Worm (Caenorhabditis elegans) whole organism, L1 larva: ENCODE results near the gene D1086.9.

ENCODE experiments used
- C04F5.9 ChIP-seq: sonication (generic microtip); optimal IDR thresholded peaks from 2 replicates; lab custom pipeline; 2016; ENCODE audit warnings: missing genetic modification characterization, missing compliant biosample characterization
- Y116A8C.19 ChIP-seq: sonication (generic microtip); optimal IDR thresholded peaks from 2 replicates; lab custom pipeline; 2016; ENCODE audit warnings: missing compliant biosample characterization, missing genetic modification characterization, borderline replicate concordance
- aha-1 ChIP-seq: fragments of 150-350 bp; optimal IDR thresholded peaks from 2 replicates; lab custom pipeline; 2014; ENCODE audit warnings: missing biosample characterization, missing genetic modification characterization
- aly-2 ChIP-seq: fragments of 150-350 bp; optimal IDR thresholded peaks from 2 replicates; lab custom pipeline; 2014; ENCODE audit warnings: missing biosample characterization, missing genetic modification characterization
- blmp-1 ChIP-seq: fragments of 150-350 bp; optimal IDR thresholded peaks from 2 replicates; lab custom pipeline; 2014; ENCODE audit warnings: missing biosample characterization, missing genetic modification characterization
- ceh-8 ChIP-seq: fragments of 200-800 bp; sonication (Bioruptor generic); optimal IDR thresholded peaks from 2 replicates; lab custom pipeline; 2018; ENCODE audit warnings: mild to moderate bottlenecking, missing genetic modification characterization, moderate library complexity, missing compliant biosample characterization
- ces-1 ChIP-seq: fragments of 150-350 bp; optimal IDR thresholded peaks from 2 replicates; lab custom pipeline; 2014; ENCODE audit warnings: missing biosample characterization, missing genetic modification reagents, missing genetic modification characterization
- dpl-1 ChIP-seq, 3 experiments: fragments of 150-350 bp in 2 of 3; sonication (generic microtip) in 1 of 3; optimal IDR thresholded peaks; 2 replicates each; lab custom pipeline; 2014 to 2017; ENCODE audit warnings: missing biosample characterization in 3 of 3, missing genetic modification characterization in 3 of 3, missing genetic modification reagents in 3 of 3
- dsc-1 ChIP-seq: sonication (generic microtip); optimal IDR thresholded peaks from 2 replicates; lab custom pipeline; 2016; ENCODE audit warnings: mild to moderate bottlenecking, missing genetic modification characterization, missing compliant biosample characterization
- egl-13 ChIP-seq: sonication (generic microtip); optimal IDR thresholded peaks from 2 replicates; lab custom pipeline; 2016; ENCODE audit warnings: missing genotype, missing genetic modification reagents, missing genetic modification characterization, missing compliant biosample characterization
- egl-27 ChIP-seq, 2 experiments: fragments of 150-350 bp in 1 of 2; sonication (generic microtip); optimal IDR thresholded peaks; 3 replicates each; lab custom pipeline; 2017 to 2018; ENCODE audit warnings: missing biosample characterization in 2 of 2, missing genetic modification characterization in 2 of 2, missing genetic modification reagents in 2 of 2
- ets-5 ChIP-seq: fragments of 200-800 bp; sonication (Bioruptor generic); IDR thresholded peaks from 2 replicates; pipeline ENCODE4 v1.3.6; 2022; ENCODE audit warnings: missing genetic modification characterization, missing compliant biosample characterization
- fkh-4 ChIP-seq: sonication (generic microtip); optimal IDR thresholded peaks from 2 replicates; lab custom pipeline; 2016; ENCODE audit warnings: missing compliant biosample characterization, missing genetic modification characterization, borderline replicate concordance
- fkh-8 ChIP-seq: sonication (generic microtip); optimal IDR thresholded peaks from 2 replicates; lab custom pipeline; 2016; ENCODE audit warnings: mild to moderate bottlenecking, missing genetic modification characterization, missing compliant biosample characterization
- fos-1 ChIP-seq: fragments of 150-350 bp; optimal IDR thresholded peaks from 2 replicates; lab custom pipeline; 2014; ENCODE audit warnings: missing biosample characterization, missing genetic modification characterization
- hlh-17 ChIP-seq: fragments of 200-800 bp; sonication (Bioruptor generic); optimal IDR thresholded peaks from 2 replicates; lab custom pipeline; 2018; ENCODE audit warnings: missing genetic modification characterization, mild to moderate bottlenecking, missing compliant biosample characterization, moderate library complexity, borderline replicate concordance
- hlh-4 ChIP-seq: sonication (generic microtip); optimal IDR thresholded peaks from 2 replicates; lab custom pipeline; 2016; ENCODE audit warnings: mild to moderate bottlenecking, missing genetic modification characterization, missing compliant biosample characterization
- jun-1 ChIP-seq: fragments of 150-350 bp; optimal IDR thresholded peaks from 2 replicates; lab custom pipeline; 2014; ENCODE audit warnings: missing biosample characterization, missing genetic modification reagents, missing genetic modification characterization
- lin-13 ChIP-seq: fragments of 150-350 bp; optimal IDR thresholded peaks from 2 replicates; lab custom pipeline; 2014; ENCODE audit warnings: missing biosample characterization, missing genetic modification reagents, missing genetic modification characterization
- lir-3 ChIP-seq: sonication (generic microtip); optimal IDR thresholded peaks from 2 replicates; lab custom pipeline; 2016; ENCODE audit warnings: mild to moderate bottlenecking, missing genetic modification characterization, moderate library complexity, missing compliant biosample characterization; ENCODE audit not compliant: poor library complexity
- lsy-2 ChIP-seq, 2 experiments: fragments of 150-350 bp; optimal IDR thresholded peaks; 2 replicates each; lab custom pipeline; 2014; ENCODE audit warnings: missing biosample characterization in 2 of 2, missing genetic modification characterization in 2 of 2
- mab-9 ChIP-seq: fragments of 200-800 bp; sonication (Bioruptor generic); IDR thresholded peaks from 2 replicates; pipeline ENCODE4 v1.3.6; 2022; ENCODE audit warnings: missing genetic modification reagents, missing genetic modification characterization, missing compliant biosample characterization
- mef-2 ChIP-seq: fragments of 150-350 bp; optimal IDR thresholded peaks from 2 replicates; lab custom pipeline; 2014; ENCODE audit warnings: missing biosample characterization, missing genetic modification characterization
- nhr-11 ChIP-seq: fragments of 150-350 bp; optimal IDR thresholded peaks from 2 replicates; lab custom pipeline; 2014; ENCODE audit warnings: missing biosample characterization, missing genetic modification characterization
- nhr-12 ChIP-seq: sonication (generic microtip); optimal IDR thresholded peaks from 2 replicates; lab custom pipeline; 2017; ENCODE audit warnings: missing biosample characterization, missing genetic modification characterization
- nhr-19 ChIP-seq: fragments of 200-800 bp; sonication (Bioruptor generic); conservative IDR thresholded peaks from 2 replicates; pipeline ENCODE4 v1.3.6; 2022; ENCODE audit warnings: missing genetic modification characterization, missing compliant biosample characterization
- nhr-28 ChIP-seq: fragments of 150-350 bp; optimal IDR thresholded peaks from 2 replicates; lab custom pipeline; 2014; ENCODE audit warnings: missing biosample characterization, missing genetic modification characterization
- nhr-71 ChIP-seq: sonication (generic microtip); optimal IDR thresholded peaks from 2 replicates; lab custom pipeline; 2016; ENCODE audit warnings: mild to moderate bottlenecking, missing genetic modification characterization, moderate library complexity, missing compliant biosample characterization
- nhr-84 ChIP-seq: sonication (generic microtip); optimal IDR thresholded peaks from 2 replicates; lab custom pipeline; 2017; ENCODE audit warnings: missing biosample characterization, missing genetic modification characterization
- nhr-90 ChIP-seq: sonication (generic microtip); optimal IDR thresholded peaks from 2 replicates; lab custom pipeline; 2016; ENCODE audit warnings: mild to moderate bottlenecking, missing genetic modification characterization, missing compliant biosample characterization; ENCODE audit not compliant: poor library complexity
- skn-1 ChIP-seq: fragments of 150-350 bp; optimal IDR thresholded peaks from 2 replicates; lab custom pipeline; 2014; ENCODE audit warnings: missing biosample characterization, missing genetic modification characterization
- snu-23 ChIP-seq: sonication (generic microtip); optimal IDR thresholded peaks from 2 replicates; lab custom pipeline; 2016; ENCODE audit warnings: missing genetic modification characterization, missing compliant biosample characterization
- sox-4 ChIP-seq: sonication (generic microtip); optimal IDR thresholded peaks from 2 replicates; lab custom pipeline; 2016; ENCODE audit warnings: missing genetic modification characterization, missing compliant biosample characterization
- sptf-1 ChIP-seq: fragments of 150-350 bp; optimal IDR thresholded peaks from 2 replicates; lab custom pipeline; 2014; ENCODE audit warnings: missing biosample characterization, missing genetic modification characterization
- swsn-7 ChIP-seq: sonication (generic microtip); optimal IDR thresholded peaks from 2 replicates; lab custom pipeline; 2016; ENCODE audit warnings: missing genetic modification characterization, missing compliant biosample characterization
- tbx-2 ChIP-seq: sonication (generic microtip); optimal IDR thresholded peaks from 2 replicates; lab custom pipeline; 2016; ENCODE audit warnings: missing genetic modification characterization, missing compliant biosample characterization
- tlp-1 ChIP-seq: fragments of 150-350 bp; optimal IDR thresholded peaks from 2 replicates; lab custom pipeline; 2014; ENCODE audit warnings: missing biosample characterization, missing genetic modification characterization
- unc-30 ChIP-seq: sonication (generic microtip); optimal IDR thresholded peaks from 2 replicates; lab custom pipeline; 2017; ENCODE audit warnings: missing biosample characterization, missing genetic modification characterization
- unc-98 ChIP-seq: fragments of 200-800 bp; sonication (Bioruptor generic); IDR thresholded peaks from 2 replicates; pipeline ENCODE4 v1.3.6; 2022; ENCODE audit warnings: missing genetic modification characterization, missing compliant biosample characterization
- xbp-1 ChIP-seq: sonication (generic microtip); optimal IDR thresholded peaks from 2 replicates; lab custom pipeline; 2016; ENCODE audit warnings: missing genetic modification characterization, missing compliant biosample characterization
- zag-1 ChIP-seq: fragments of 150-350 bp; optimal IDR thresholded peaks from 2 replicates; lab custom pipeline; 2014; ENCODE audit warnings: missing biosample characterization, missing genetic modification characterization
- zip-4 ChIP-seq: fragments of 200-800 bp; sonication (Bioruptor generic); optimal IDR thresholded peaks from 2 replicates; lab custom pipeline; 2018; ENCODE audit warnings: mild to moderate bottlenecking, missing genetic modification characterization, moderate library complexity, missing compliant biosample characterization
- ztf-11 ChIP-seq, 2 experiments: sonication (generic microtip); optimal IDR thresholded peaks; 2 replicates each; lab custom pipeline; 2016 to 2017; ENCODE audit warnings: missing genetic modification characterization in 2 of 2, missing biosample characterization in 1 of 2, missing compliant biosample characterization in 1 of 2

The D1086.9 gene

DNA sequence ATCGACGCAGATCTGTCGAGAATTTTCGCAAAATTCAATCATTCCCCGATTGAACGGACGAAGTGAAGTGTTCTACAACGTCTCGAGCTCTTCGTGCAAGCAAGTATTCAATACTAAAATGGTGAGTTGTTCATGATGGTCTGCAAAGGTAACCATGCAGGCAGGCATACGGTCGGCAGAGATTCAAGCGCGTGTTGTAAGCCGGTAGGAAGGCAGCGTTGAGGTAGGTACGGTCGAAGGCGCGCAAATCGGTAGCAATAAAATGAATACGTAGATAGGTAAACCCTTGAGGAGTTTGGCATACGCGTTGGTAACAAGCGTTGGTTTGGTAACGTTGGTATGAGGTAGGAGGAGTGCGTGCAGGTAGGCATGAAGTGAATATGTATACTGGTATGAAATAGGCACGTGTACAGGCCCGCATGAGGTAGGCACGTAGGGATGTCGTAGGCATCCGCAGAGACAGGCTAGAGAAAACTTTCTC, 36.2 kb upstream of the D1086.9 start, which contains the start of gene D1086.17 (continued):
- no peak for TF ChIP-seq ces-1
- TF ChIP-seq Y116A8C.19 (tag; lab: Kevin White, UChicago) = no peak
- no peak for TF ChIP-seq skn-1 (tag; lab: Kevin White, UChicago)

DNA sequence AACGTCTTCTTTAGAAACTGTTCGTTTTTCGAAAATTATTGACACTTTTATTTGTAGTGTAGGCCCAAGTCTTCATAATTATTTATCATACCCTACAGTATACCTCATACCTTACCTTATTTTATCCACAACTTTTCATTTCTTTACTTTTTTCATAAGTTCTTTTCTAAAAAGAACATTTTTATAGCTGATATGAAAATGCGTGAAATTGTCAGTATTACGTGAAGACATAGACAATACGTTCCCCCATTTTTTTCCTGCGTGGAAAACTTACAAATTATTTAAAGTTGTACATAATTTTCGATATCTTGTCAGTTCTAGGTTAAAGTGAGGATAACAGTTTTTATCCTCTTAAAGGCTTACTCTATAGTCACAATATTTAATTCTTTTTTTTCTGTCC, 34.2 kb upstream of the D1086.9 start:
- TF ChIP-seq ets-5 (GFP tag; lab: Robert Waterston, UW) (no peak), xbp-1 (no peak), tbx-2 (tag; lab: Kevin White, UChicago) (no peak), sptf-1 (tag; lab: Kevin White, UChicago) (no peak), egl-27 (tag; optimal IDR thresholded peaks at IDR 0.05; lab: Kevin White, UChicago) (no peak)

DNA sequence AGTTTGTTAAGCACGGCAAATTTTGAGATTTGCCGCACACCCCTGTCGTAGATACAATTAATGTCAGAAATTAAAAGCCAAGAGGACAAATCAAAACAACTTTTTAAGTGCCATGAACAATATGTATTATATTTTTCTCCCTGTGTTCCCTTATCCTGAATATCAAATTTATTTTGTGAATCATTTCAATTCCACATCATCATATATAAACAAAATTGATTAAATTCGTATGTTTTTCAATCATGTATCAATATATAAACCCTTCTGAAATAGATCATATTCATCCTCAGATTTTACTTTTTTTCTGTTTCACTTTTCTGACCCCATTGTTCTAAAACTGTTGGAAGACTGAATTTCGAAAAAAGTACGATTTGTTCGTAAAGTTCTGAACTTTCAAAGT, 29.9 kb upstream of the D1086.9 start, which contains the start of gene D1086.11:
TSS of gene D1086.11 (plus strand) at position 301 of the 400 bp plus-strand sequence.
- TF ChIP-seq aha-1 (tag; lab: Kevin White, UChicago) (no peak), nhr-11 (tag; lab: Kevin White, UChicago) (no peak), unc-30 (tag; lab: Kevin White, UChicago) (no peak), hlh-17 (GFP tag; lab: Kevin White, UChicago) (no peak), sox-4 (tag; lab: Kevin White, UChicago) (no peak), lin-13 (GFP tag; lab: Kevin White, UChicago) (no peak), nhr-12 (tag; lab: Kevin White, UChicago) (no peak), nhr-28 (tag; lab: Kevin White, UChicago) (no peak), tbx-2 (tag; lab: Kevin White, UChicago) (no peak), skn-1 (tag; lab: Kevin White, UChicago) (no peak), xbp-1 (no peak), mab-9 (no peak), fos-1 (tag; lab: Kevin White, UChicago) (no peak), nhr-71 (tag; lab: Kevin White, UChicago) (no peak), C04F5.9 (no peak), fkh-8 (tag; lab: Kevin White, UChicago) (no peak)

DNA sequence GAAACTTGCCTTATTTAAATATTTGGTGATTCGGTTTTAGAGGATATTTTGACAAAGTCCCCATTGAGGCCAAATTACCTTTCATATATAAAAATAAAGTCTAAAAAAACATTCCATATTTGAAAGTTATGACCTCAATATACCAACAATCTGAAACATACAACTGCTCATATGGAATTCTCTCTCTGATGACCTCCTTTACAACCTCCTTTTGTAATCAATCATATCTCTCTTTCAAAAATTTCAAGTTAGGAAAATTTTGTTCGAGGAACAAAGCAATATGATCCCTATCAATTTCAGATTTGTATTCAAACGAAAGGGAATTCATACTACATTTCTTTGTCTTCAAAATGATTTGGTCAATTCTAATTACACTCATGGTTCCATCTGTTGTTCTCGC, 24.6 kb upstream of the D1086.9 start, which contains the start of gene D1086.6:
TSS of gene D1086.6 (plus strand) at position 301 of the 400 bp plus-strand sequence.
- TF ChIP-seq zip-4 (no peak), dpl-1 (GFP tag; optimal IDR thresholded peaks at IDR 0.05; lab: Kevin White, UChicago) (no peak), tlp-1 (tag; lab: Kevin White, UChicago) (no peak), unc-30 (tag; lab: Kevin White, UChicago) (no peak), nhr-19 (GFP tag; lab: Robert Waterston, UW) (no peak)

DNA sequence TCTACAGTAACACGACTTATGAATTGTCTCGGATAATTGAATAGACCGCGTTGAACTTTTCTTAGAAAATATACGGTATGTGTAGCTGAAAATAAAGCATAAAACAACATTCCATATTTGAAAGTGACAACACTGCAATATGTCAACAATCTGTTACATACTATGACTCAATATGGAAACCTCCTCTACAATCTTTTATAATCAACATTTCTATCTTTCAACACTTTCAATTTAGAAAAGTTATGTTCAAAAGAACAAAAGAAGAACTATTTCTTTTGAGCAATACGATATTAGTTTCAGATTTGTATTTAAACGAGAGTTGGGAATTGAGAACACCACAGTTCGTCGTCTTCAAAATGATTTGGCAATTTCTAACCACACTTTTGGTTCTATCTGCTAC, 21.6 kb upstream of the D1086.9 start, which contains the start of gene D1086.10:
TSS of gene D1086.10 (plus strand) at position 301 of the 400 bp plus-strand sequence.
- no peak for TF ChIP-seq unc-98 (GFP tag; lab: Robert Waterston, UW)
- no peak for TF ChIP-seq ceh-8 (GFP tag; lab: Kevin White, UChicago)
- no peak for TF ChIP-seq hlh-4
- no peak for TF ChIP-seq egl-13 (tag; lab: Kevin White, UChicago)
- no peak for TF ChIP-seq snu-23 (GFP tag; lab: Kevin White, UChicago)
- TF ChIP-seq nhr-12 (tag; lab: Kevin White, UChicago) = no peak
- TF ChIP-seq mef-2 (tag; lab: Kevin White, UChicago) = no peak
- TF ChIP-seq tbx-2 (tag; lab: Kevin White, UChicago) = no peak
- no peak for TF ChIP-seq nhr-84 (tag; lab: Kevin White, UChicago)

DNA sequence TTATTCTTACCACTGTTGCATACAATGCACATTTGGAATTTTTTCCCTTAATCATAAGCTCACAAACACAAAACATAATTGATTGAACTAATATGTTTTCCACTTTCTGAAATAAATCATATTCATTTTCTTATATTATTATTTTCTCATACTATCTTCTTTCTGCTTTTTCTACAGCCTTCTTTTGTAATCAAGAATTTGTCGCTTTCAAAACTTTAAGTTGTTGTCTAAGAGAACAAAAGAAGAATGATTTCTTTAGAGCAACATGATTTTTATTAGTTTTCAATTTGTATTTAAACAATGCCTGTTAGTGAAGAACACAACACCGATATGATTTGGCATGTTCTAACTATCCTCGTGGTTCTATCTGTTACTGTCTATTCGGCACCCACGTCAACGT, 20.1 kb upstream of the D1086.9 start, which contains the start of gene D1086.7:
TSS of gene D1086.7 (plus strand) at position 301 of the 400 bp plus-strand sequence.
- TF ChIP-seq lir-3 (tag; lab: Kevin White, UChicago) (no peak), aly-2 (tag; lab: Kevin White, UChicago) (no peak), blmp-1 (no peak), nhr-11 (tag; lab: Kevin White, UChicago) (no peak), tbx-2 (tag; lab: Kevin White, UChicago) (no peak), unc-30 (tag; lab: Kevin White, UChicago) (no peak), ztf-11 (tag; optimal IDR thresholded peaks at IDR 0.05; lab: Kevin White, UChicago) (no peak), zag-1 (tag; lab: Kevin White, UChicago) (no peak), fkh-4 (tag; lab: Kevin White, UChicago) (no peak), jun-1 (tag; lab: Kevin White, UChicago) (no peak), nhr-71 (tag; lab: Kevin White, UChicago) (no peak), swsn-7 (tag; lab: Kevin White, UChicago) (no peak), sptf-1 (tag; lab: Kevin White, UChicago) (no peak), nhr-90 (tag; lab: Kevin White, UChicago) (no peak), dsc-1 (tag; lab: Kevin White, UChicago) (no peak), lsy-2 (tag; optimal IDR thresholded peaks at IDR 0.05; lab: Kevin White, UChicago) (no peak)
